Worm (Caenorhabditis elegans) whole organism, L1 larva: ENCODE data around the gene slmp-1.

ENCODE experiments used
- C04F5.9 ChIP-seq: sonication (generic microtip); optimal IDR thresholded peaks from 2 replicates; lab custom pipeline; 2016; ENCODE audit warnings: missing genetic modification characterization, missing compliant biosample characterization
- C34B4.2 ChIP-seq: sonication (generic microtip); optimal IDR thresholded peaks from 2 replicates; lab custom pipeline; 2017; ENCODE audit warnings: mild to moderate bottlenecking, missing genetic modification characterization, missing compliant biosample characterization
- alr-1 ChIP-seq: fragments of 200-800 bp; sonication (Bioruptor generic); optimal IDR thresholded peaks from 2 replicates; lab custom pipeline; 2018; ENCODE audit warnings: borderline replicate concordance, mild to moderate bottlenecking, missing genetic modification characterization, missing compliant biosample characterization
- aly-2 ChIP-seq: fragments of 150-350 bp; optimal IDR thresholded peaks from 2 replicates; lab custom pipeline; 2014; ENCODE audit warnings: missing biosample characterization, missing genetic modification characterization
- ama-1 ChIP-seq: fragments of 150-350 bp; optimal IDR thresholded peaks from 2 replicates; lab custom pipeline; 2014
- blmp-1 ChIP-seq: fragments of 150-350 bp; optimal IDR thresholded peaks from 2 replicates; lab custom pipeline; 2014; ENCODE audit warnings: missing biosample characterization, missing genetic modification characterization
- ceh-8 ChIP-seq: fragments of 200-800 bp; sonication (Bioruptor generic); optimal IDR thresholded peaks from 2 replicates; lab custom pipeline; 2018; ENCODE audit warnings: mild to moderate bottlenecking, missing genetic modification characterization, moderate library complexity, missing compliant biosample characterization
- ceh-82 ChIP-seq, 3 experiments: fragments of 150-350 bp in 1 of 3; sonication (generic microtip) in 2 of 3; optimal IDR thresholded peaks; 2 replicates each; lab custom pipeline; 2014 to 2017; ENCODE audit warnings: missing biosample characterization in 3 of 3, missing genetic modification characterization in 3 of 3
- ceh-88 ChIP-seq: fragments of 200-800 bp; sonication (Bioruptor generic); IDR thresholded peaks from 2 replicates; pipeline ENCODE4 v1.3.6; 2022; ENCODE audit warnings: missing genetic modification characterization, missing compliant biosample characterization
- ces-1 ChIP-seq: fragments of 150-350 bp; optimal IDR thresholded peaks from 2 replicates; lab custom pipeline; 2014; ENCODE audit warnings: missing biosample characterization, missing genetic modification reagents, missing genetic modification characterization
- dpl-1 ChIP-seq, 3 experiments: fragments of 150-350 bp in 2 of 3; sonication (generic microtip) in 1 of 3; optimal IDR thresholded peaks; 2 replicates each; lab custom pipeline; 2014 to 2017; ENCODE audit warnings: missing biosample characterization in 3 of 3, missing genetic modification characterization in 3 of 3, missing genetic modification reagents in 3 of 3
- dsc-1 ChIP-seq: sonication (generic microtip); optimal IDR thresholded peaks from 2 replicates; lab custom pipeline; 2016; ENCODE audit warnings: mild to moderate bottlenecking, missing genetic modification characterization, missing compliant biosample characterization
- efl-1 ChIP-seq, 4 experiments: fragments of 150-350 bp; optimal IDR thresholded peaks in 3 of 4; peaks in 1 of 4; 1 replicate in 1 of 4; 2 replicates in 3 of 4; lab custom pipeline; 2014; ENCODE audit warnings: missing biosample characterization in 2 of 4, missing genetic modification characterization in 2 of 4, missing genetic modification reagents in 2 of 4
- egl-13 ChIP-seq: sonication (generic microtip); optimal IDR thresholded peaks from 2 replicates; lab custom pipeline; 2016; ENCODE audit warnings: missing genotype, missing genetic modification reagents, missing genetic modification characterization, missing compliant biosample characterization
- ets-5 ChIP-seq: fragments of 200-800 bp; sonication (Bioruptor generic); IDR thresholded peaks from 2 replicates; pipeline ENCODE4 v1.3.6; 2022; ENCODE audit warnings: missing genetic modification characterization, missing compliant biosample characterization
- fkh-10 ChIP-seq: sonication (generic microtip); optimal IDR thresholded peaks from 2 replicates; lab custom pipeline; 2017; ENCODE audit warnings: missing biosample characterization, missing genetic modification reagents, missing genetic modification characterization
- fkh-4 ChIP-seq: sonication (generic microtip); optimal IDR thresholded peaks from 2 replicates; lab custom pipeline; 2016; ENCODE audit warnings: missing compliant biosample characterization, missing genetic modification characterization, borderline replicate concordance
- fkh-8 ChIP-seq: sonication (generic microtip); optimal IDR thresholded peaks from 2 replicates; lab custom pipeline; 2016; ENCODE audit warnings: mild to moderate bottlenecking, missing genetic modification characterization, missing compliant biosample characterization
- grh-1 ChIP-seq: fragments of 200-800 bp; sonication (Bioruptor generic); IDR thresholded peaks from 2 replicates; pipeline ENCODE4 v1.3.6; 2022; ENCODE audit warnings: missing genetic modification reagents, missing genetic modification characterization, missing compliant biosample characterization
- hlh-17 ChIP-seq: fragments of 200-800 bp; sonication (Bioruptor generic); optimal IDR thresholded peaks from 2 replicates; lab custom pipeline; 2018; ENCODE audit warnings: missing genetic modification characterization, mild to moderate bottlenecking, missing compliant biosample characterization, moderate library complexity, borderline replicate concordance
- hlh-4 ChIP-seq: sonication (generic microtip); optimal IDR thresholded peaks from 2 replicates; lab custom pipeline; 2016; ENCODE audit warnings: mild to moderate bottlenecking, missing genetic modification characterization, missing compliant biosample characterization
- irx-1 ChIP-seq: sonication (generic microtip); optimal IDR thresholded peaks from 2 replicates; lab custom pipeline; 2016; ENCODE audit warnings: missing genetic modification characterization, missing compliant biosample characterization
- isw-1 ChIP-seq: fragments of 200-800 bp; sonication (Bioruptor generic); IDR thresholded peaks from 2 replicates; pipeline ENCODE4 v1.3.6; 2022; ENCODE audit warnings: missing genetic modification characterization, missing compliant biosample characterization
- jun-1 ChIP-seq: fragments of 150-350 bp; optimal IDR thresholded peaks from 2 replicates; lab custom pipeline; 2014; ENCODE audit warnings: missing biosample characterization, missing genetic modification reagents, missing genetic modification characterization
- lin-13 ChIP-seq: fragments of 150-350 bp; optimal IDR thresholded peaks from 2 replicates; lab custom pipeline; 2014; ENCODE audit warnings: missing biosample characterization, missing genetic modification reagents, missing genetic modification characterization
- lin-14 ChIP-seq: fragments of 200-800 bp; sonication (Bioruptor generic); optimal IDR thresholded peaks from 2 replicates; lab custom pipeline; 2018; ENCODE audit warnings: mild to moderate bottlenecking, missing genetic modification characterization, moderate library complexity, missing compliant biosample characterization
- lin-35 ChIP-seq, 2 experiments: fragments of 150-350 bp; optimal IDR thresholded peaks; 2 replicates each; lab custom pipeline; 2014; ENCODE audit warnings: missing biosample characterization in 2 of 2, missing genetic modification characterization in 2 of 2, missing genetic modification reagents in 2 of 2
- mef-2 ChIP-seq: fragments of 150-350 bp; optimal IDR thresholded peaks from 2 replicates; lab custom pipeline; 2014; ENCODE audit warnings: missing biosample characterization, missing genetic modification characterization
- nhr-19 ChIP-seq: fragments of 200-800 bp; sonication (Bioruptor generic); conservative IDR thresholded peaks from 2 replicates; pipeline ENCODE4 v1.3.6; 2022; ENCODE audit warnings: missing genetic modification characterization, missing compliant biosample characterization
- nhr-20 ChIP-seq: sonication (generic microtip); optimal IDR thresholded peaks from 2 replicates; lab custom pipeline; 2016; ENCODE audit warnings: mild to moderate bottlenecking, missing genetic modification characterization, missing compliant biosample characterization
- nhr-237 ChIP-seq: fragments of 150-350 bp; optimal IDR thresholded peaks from 2 replicates; lab custom pipeline; 2014; ENCODE audit warnings: missing biosample characterization, missing genetic modification characterization
- nhr-47 ChIP-seq: sonication (generic microtip); optimal IDR thresholded peaks from 2 replicates; lab custom pipeline; 2016; ENCODE audit warnings: mild to moderate bottlenecking, missing genetic modification characterization, moderate library complexity, missing compliant biosample characterization
- nhr-71 ChIP-seq: sonication (generic microtip); optimal IDR thresholded peaks from 2 replicates; lab custom pipeline; 2016; ENCODE audit warnings: mild to moderate bottlenecking, missing genetic modification characterization, moderate library complexity, missing compliant biosample characterization
- nhr-90 ChIP-seq: sonication (generic microtip); optimal IDR thresholded peaks from 2 replicates; lab custom pipeline; 2016; ENCODE audit warnings: mild to moderate bottlenecking, missing genetic modification characterization, missing compliant biosample characterization; ENCODE audit not compliant: poor library complexity
- pax-3 ChIP-seq: fragments of 200-800 bp; sonication (Bioruptor generic); optimal IDR thresholded peaks from 2 replicates; lab custom pipeline; 2018; ENCODE audit warnings: mild to moderate bottlenecking, missing genetic modification characterization, moderate library complexity, missing compliant biosample characterization
- pqm-1 ChIP-seq: sonication (generic microtip); optimal IDR thresholded peaks from 3 replicates; lab custom pipeline; 2017; ENCODE audit warnings: missing biosample characterization, missing genetic modification characterization
- snu-23 ChIP-seq: sonication (generic microtip); optimal IDR thresholded peaks from 2 replicates; lab custom pipeline; 2016; ENCODE audit warnings: missing genetic modification characterization, missing compliant biosample characterization
- sox-4 ChIP-seq: sonication (generic microtip); optimal IDR thresholded peaks from 2 replicates; lab custom pipeline; 2016; ENCODE audit warnings: missing genetic modification characterization, missing compliant biosample characterization
- tbx-2 ChIP-seq: sonication (generic microtip); optimal IDR thresholded peaks from 2 replicates; lab custom pipeline; 2016; ENCODE audit warnings: missing genetic modification characterization, missing compliant biosample characterization
- unc-30 ChIP-seq: sonication (generic microtip); optimal IDR thresholded peaks from 2 replicates; lab custom pipeline; 2017; ENCODE audit warnings: missing biosample characterization, missing genetic modification characterization
- unc-98 ChIP-seq: fragments of 200-800 bp; sonication (Bioruptor generic); IDR thresholded peaks from 2 replicates; pipeline ENCODE4 v1.3.6; 2022; ENCODE audit warnings: missing genetic modification characterization, missing compliant biosample characterization
- vab-15 ChIP-seq: sonication (generic microtip); optimal IDR thresholded peaks from 2 replicates; lab custom pipeline; 2017; ENCODE audit warnings: missing genotype, mild to moderate bottlenecking, missing genetic modification characterization, missing compliant biosample characterization

Gene slmp-1

ce11 chrIV:3250020-3250419, 36.5 kb downstream of the slmp-1 start:
- TF ChIP-seq lin-14 (GFP tag; lab: Kevin White, UChicago) = no peak
- no peak for TF ChIP-seq mef-2 (tag; lab: Kevin White, UChicago)
- no peak for TF ChIP-seq aly-2 (tag; lab: Kevin White, UChicago)
- TF ChIP-seq nhr-20 (tag; lab: Kevin White, UChicago) = no peak
- TF ChIP-seq tbx-2 (tag; lab: Kevin White, UChicago) = no peak
- TF ChIP-seq dpl-1 (GFP tag; optimal IDR thresholded peaks at IDR 0.05; lab: Kevin White, UChicago) = no peak
- TF ChIP-seq egl-13 (tag; lab: Kevin White, UChicago) = peak; percentile 45
- TF ChIP-seq isw-1 = no peak
- no peak for TF ChIP-seq lin-35 (GFP tag; optimal IDR thresholded peaks at IDR 0.05; lab: Kevin White, UChicago)
- peak; percentile 45 for TF ChIP-seq fkh-8 (tag; lab: Kevin White, UChicago)
- no peak for TF ChIP-seq nhr-19 (GFP tag; lab: Robert Waterston, UW)
- TF ChIP-seq C34B4.2 (tag; lab: Kevin White, UChicago) = no peak
- peak; percentile 38 for TF ChIP-seq nhr-71 (tag; lab: Kevin White, UChicago)
- no peak for TF ChIP-seq ama-1 (lab: Kevin White, UChicago)
- TF ChIP-seq lin-13 (GFP tag; lab: Kevin White, UChicago) = no peak
- TF ChIP-seq nhr-47 (tag; lab: Kevin White, UChicago) = peak; percentile 60
- no peak for TF ChIP-seq snu-23 (GFP tag; lab: Kevin White, UChicago)
- no peak for TF ChIP-seq hlh-4
- TF ChIP-seq pax-3 = peak; percentile 73
- peak; percentile 53 for TF ChIP-seq sox-4 (tag; lab: Kevin White, UChicago)
- TF ChIP-seq ces-1 (GFP tag; lab: Kevin White, UChicago) = no peak
- TF ChIP-seq nhr-237 (tag; lab: Kevin White, UChicago) = no peak
- no peak for TF ChIP-seq blmp-1 (tag; lab: Kevin White, UChicago)
- TF ChIP-seq hlh-17 (GFP tag; lab: Kevin White, UChicago) = no peak
- TF ChIP-seq efl-1 (optimal IDR thresholded peaks at IDR 0.05; lab: Kevin White, UChicago) = no peak
- no peak for TF ChIP-seq efl-1 (GFP tag; optimal IDR thresholded peaks at IDR 0.05 in 1 of 2; lab: Kevin White, UChicago)
- peak; percentile 41 for TF ChIP-seq fkh-4 (tag; lab: Kevin White, UChicago)
- TF ChIP-seq alr-1 (tag; lab: Kevin White, UChicago) = no peak
- TF ChIP-seq ceh-88 (GFP tag; lab: Robert Waterston, UW) = no peak
- TF ChIP-seq unc-30 (tag; lab: Kevin White, UChicago) = no peak
- TF ChIP-seq ets-5 (GFP tag; lab: Robert Waterston, UW) = no peak
- TF ChIP-seq vab-15 (tag; lab: Kevin White, UChicago) = no peak
- TF ChIP-seq dsc-1 = peak; percentile 99
- no peak for TF ChIP-seq grh-1 (GFP tag; lab: Robert Waterston, UW)
- no peak for TF ChIP-seq ceh-8 (GFP tag; lab: Kevin White, UChicago)

DNA sequence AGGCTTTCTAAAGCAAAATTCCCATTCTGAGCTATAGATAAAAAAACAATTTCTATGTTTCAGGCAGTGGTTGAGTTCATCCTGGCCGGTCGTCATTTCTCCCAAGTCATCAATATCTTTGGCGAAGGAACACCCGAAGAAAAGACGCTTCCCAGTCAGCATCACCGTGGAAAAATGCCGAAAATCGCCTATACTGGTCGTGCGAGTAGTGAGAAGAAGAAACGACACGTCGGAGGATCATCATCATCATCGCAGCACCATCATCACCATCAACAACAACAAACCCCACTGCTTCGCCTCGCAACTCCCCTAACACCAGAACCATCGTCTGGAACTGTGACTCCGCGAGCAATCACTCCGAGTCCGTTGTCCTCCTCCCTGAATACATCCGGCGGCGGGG, 38.0 kb downstream of the slmp-1 start:
- TF ChIP-seq nhr-90 (tag; lab: Kevin White, UChicago) = no peak
- no peak for TF ChIP-seq C04F5.9 (tag; lab: Kevin White, UChicago)
- no peak for TF ChIP-seq ama-1 (lab: Kevin White, UChicago)
- TF ChIP-seq jun-1 = no peak
- TF ChIP-seq unc-30 (tag; lab: Kevin White, UChicago) = no peak
- no peak for TF ChIP-seq grh-1 (GFP tag; lab: Robert Waterston, UW)
- no peak for TF ChIP-seq irx-1
- TF ChIP-seq fkh-10 (GFP tag; lab: Kevin White, UChicago) = no peak
- TF ChIP-seq ces-1 (GFP tag; lab: Kevin White, UChicago) = no peak
- TF ChIP-seq tbx-2 (tag; lab: Kevin White, UChicago) = no peak
- no peak for TF ChIP-seq ceh-82 (tag; optimal IDR thresholded peaks at IDR 0.05; lab: Kevin White, UChicago)
- no peak for TF ChIP-seq hlh-17 (GFP tag; lab: Kevin White, UChicago)
- no peak for TF ChIP-seq unc-98
- TF ChIP-seq ets-5 (GFP tag; lab: Robert Waterston, UW) = no peak
- TF ChIP-seq blmp-1 (tag; lab: Kevin White, UChicago) = no peak
- no peak for TF ChIP-seq pqm-1 (tag; lab: Kevin White, UChicago)
- TF ChIP-seq C34B4.2 (tag; lab: Kevin White, UChicago) = no peak
